Worm (Caenorhabditis elegans): ENCODE measurements around the gene lgc-24.

DNA sequence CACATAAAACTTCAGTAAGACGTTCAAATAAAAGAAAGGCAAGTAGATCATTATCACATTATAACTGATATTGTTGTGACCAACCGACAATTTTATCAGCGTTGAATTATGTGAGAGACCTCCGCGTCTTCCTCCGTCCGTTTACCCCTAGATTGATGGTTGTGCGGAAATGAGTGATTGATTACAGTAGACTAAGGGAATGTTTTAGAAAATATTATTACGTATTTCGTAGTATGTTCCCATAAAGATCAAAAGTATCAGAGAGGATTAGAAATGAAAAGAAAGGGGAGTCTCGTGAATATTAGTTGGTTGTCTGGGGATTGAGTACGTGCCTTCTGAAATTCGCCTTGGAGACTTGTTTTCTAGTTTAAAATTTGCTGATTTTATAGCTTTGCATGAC lies 29.6 kb upstream of the lgc-24 start:
- TF ChIP-seq nhr-28 (tag; optimal IDR thresholded peaks at IDR 0.05) (no peak), cnd-1 (tag; optimal IDR thresholded peaks at IDR 0.05) (no peak), zip-8 (tag; optimal IDR thresholded peaks at IDR 0.05) (no peak), unc-39 (tag; optimal IDR thresholded peaks at IDR 0.05) (no peak), ces-1 (GFP tag; optimal IDR thresholded peaks at IDR 0.05) (no peak), ztf-11 (tag; optimal IDR thresholded peaks at IDR 0.05) (no peak), nhr-237 (tag; optimal IDR thresholded peaks at IDR 0.05) (no peak), lin-13 (tag; optimal IDR thresholded peaks at IDR 0.05) (no peak), pha-4 (tag; optimal IDR thresholded peaks at IDR 0.05) (no peak), unc-62 (GFP tag; optimal IDR thresholded peaks at IDR 0.05) (peak; percentile 29), lsy-2 (tag; optimal IDR thresholded peaks at IDR 0.05) (no peak), nhr-76 (tag; optimal IDR thresholded peaks at IDR 0.05) (no peak)
